Fruit fly (Drosophila melanogaster): ENCODE data around the gene RpS27A.

RpS27A gene

DNA sequence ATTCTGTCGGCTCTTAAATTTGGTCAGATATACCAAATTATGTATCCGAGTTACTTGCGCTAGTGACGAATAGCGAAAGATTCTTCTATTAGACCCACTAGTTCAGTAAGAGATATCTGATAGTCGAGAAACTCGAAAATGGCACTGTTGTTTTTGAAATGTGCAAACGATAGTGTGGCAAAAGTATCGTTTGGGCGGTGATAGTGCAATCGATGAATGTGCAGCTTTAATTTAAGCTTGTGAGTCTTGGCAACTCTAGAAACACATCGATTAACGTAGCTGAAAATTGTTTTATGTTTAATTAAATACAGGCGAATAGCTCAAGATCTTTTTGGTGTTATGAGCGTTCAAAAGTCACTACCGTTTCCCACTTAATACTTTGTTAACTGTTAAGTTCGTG lies 29.2 kb downstream of the RpS27A start, which contains the start of gene STUB1 (continued):
- TF ChIP-seq CG30431 (GFP tag; optimal IDR thresholded peaks at IDR 0.05): no peak
- TF ChIP-seq CG9609 (GFP tag; optimal IDR thresholded peaks at IDR 0.05): no peak
- TF ChIP-seq D19B (GFP tag; optimal IDR thresholded peaks at IDR 0.05): no peak
- TF ChIP-seq dati (GFP tag; IDR thresholded peaks at IDR 0.05): no peak
- peak; percentile 95 for TF ChIP-seq Dll (GFP tag; IDR thresholded peaks at IDR 0.05; ENCODE audit: partially characterized antibody)
- no peak for TF ChIP-seq CG17359 (tag; optimal IDR thresholded peaks at IDR 0.05)
- no peak for TF ChIP-seq CG4424 (GFP tag; optimal IDR thresholded peaks at IDR 0.05)
- peak; percentile 97 for TF ChIP-seq knrl (GFP tag; IDR thresholded peaks at IDR 0.05; ENCODE audit: partially characterized antibody)
- TF ChIP-seq exex (tag; optimal IDR thresholded peaks at IDR 0.05): peak; percentile 24
- TF ChIP-seq CG12236 (GFP tag; optimal IDR thresholded peaks at IDR 0.05): no peak
- TF ChIP-seq Gsc (GFP tag; IDR thresholded peaks at IDR 0.05): no peak
- TF ChIP-seq Sry-δ (GFP tag; optimal IDR thresholded peaks at IDR 0.05): peak; percentile 89
- no peak for TF ChIP-seq Ssrp (tag; optimal IDR thresholded peaks at IDR 0.05)
- TF ChIP-seq crc (GFP tag; optimal IDR thresholded peaks at IDR 0.05): no peak
- TF ChIP-seq CG12942 (GFP tag; optimal IDR thresholded peaks at IDR 0.05): no peak
- TF ChIP-seq az2 (GFP tag; optimal IDR thresholded peaks at IDR 0.05): no peak
- TF ChIP-seq mirr (GFP tag; optimal IDR thresholded peaks at IDR 0.05): no peak
- TF ChIP-seq Atf3 (GFP tag; optimal IDR thresholded peaks at IDR 0.05): no peak
- peak; percentile 22 for TF ChIP-seq Chrac-16 (GFP tag; optimal IDR thresholded peaks at IDR 0.05)
- no peak for TF ChIP-seq tgo (GFP tag; IDR thresholded peaks at IDR 0.05)
- TF ChIP-seq CG14710 (tag; optimal IDR thresholded peaks at IDR 0.05): no peak
- TF ChIP-seq sna (GFP tag; IDR thresholded peaks at IDR 0.05; ENCODE audit: partially characterized antibody): peak; percentile 96
- TF ChIP-seq ab (GFP tag; optimal IDR thresholded peaks at IDR 0.05): no peak
- no peak for TF ChIP-seq twi (tag; optimal IDR thresholded peaks at IDR 0.05)
- TF ChIP-seq CG16863 (GFP tag; optimal IDR thresholded peaks at IDR 0.05): no peak
- TF ChIP-seq CG31224 (GFP tag; IDR thresholded peaks at IDR 0.05): no peak
- TF ChIP-seq dm (GFP tag; optimal IDR thresholded peaks at IDR 0.05): no peak
- TF ChIP-seq Eip74EF (GFP tag; optimal IDR thresholded peaks at IDR 0.05): no peak
- TF ChIP-seq CG3838 (GFP tag; optimal IDR thresholded peaks at IDR 0.05): no peak
- TF ChIP-seq CG15269 (tag; optimal IDR thresholded peaks at IDR 0.05): no peak
- TF ChIP-seq CG6689 (GFP tag; IDR thresholded peaks at IDR 0.05): no peak
- no peak for TF ChIP-seq CG4360 (GFP tag; IDR thresholded peaks at IDR 0.05)
- peak; percentile 96 for TF ChIP-seq unc-4 (GFP tag; IDR thresholded peaks at IDR 0.05; ENCODE audit: partially characterized antibody)
- TF ChIP-seq CG30020 (tag; optimal IDR thresholded peaks at IDR 0.05): peak; percentile 62
- no peak for TF ChIP-seq sens-2 (GFP tag; IDR thresholded peaks at IDR 0.05)
- no peak for TF ChIP-seq H15 (GFP tag; IDR thresholded peaks at IDR 0.05)
- TF ChIP-seq Nf-YA (GFP tag; IDR thresholded peaks at IDR 0.05): no peak
- no peak for TF ChIP-seq schlank (tag; optimal IDR thresholded peaks at IDR 0.05)
- TF ChIP-seq MBD-R2 (GFP tag; IDR thresholded peaks at IDR 0.05): peak; percentile 91
- TF ChIP-seq CkIIα-i1 (GFP tag; IDR thresholded peaks at IDR 0.05): no peak
- TF ChIP-seq CG3847 (GFP tag; IDR thresholded peaks at IDR 0.05): peak; percentile 57
- no peak for TF ChIP-seq CG3726 (GFP tag; IDR thresholded peaks at IDR 0.05)
- TF ChIP-seq gt (GFP tag; IDR thresholded peaks at IDR 0.05): no peak
- TF ChIP-seq ssp (GFP tag; IDR thresholded peaks at IDR 0.05): 0 out of 2 replicates have a peak, but pooled peaks have one; percentile 18
- TF ChIP-seq CG8944 (GFP tag; optimal IDR thresholded peaks at IDR 0.05): no peak
- TF ChIP-seq CG7987 (GFP tag; optimal IDR thresholded peaks at IDR 0.05): no peak
- no peak for TF ChIP-seq tup (GFP tag; optimal IDR thresholded peaks at IDR 0.05)
- TF ChIP-seq HLHmδ (GFP tag; optimal IDR thresholded peaks at IDR 0.05): no peak
- no peak for TF ChIP-seq btn (GFP tag; optimal IDR thresholded peaks at IDR 0.05)
- TF ChIP-seq CG9727 (GFP tag; optimal IDR thresholded peaks at IDR 0.05): no peak
- TF ChIP-seq E2f2 (GFP tag; IDR thresholded peaks at IDR 0.05): peak; percentile 87
- no peak for TF ChIP-seq gcm (GFP tag; optimal IDR thresholded peaks at IDR 0.05)
